Worm (Caenorhabditis elegans) whole organism, L3 larva: Measurements from ENCODE around the gene abcf-3.

Experiments used
- R02D3.7 ChIP-seq: fragments of 150-350 bp; optimal IDR thresholded peaks from 2 replicates; lab custom pipeline; 2014; ENCODE audit warnings: missing biosample characterization, missing genetic modification characterization
- ZK546.5 ChIP-seq: sonication (generic microtip); optimal IDR thresholded peaks from 2 replicates; lab custom pipeline; 2017; ENCODE audit warnings: missing biosample characterization, missing genetic modification characterization
- ama-1 ChIP-seq: fragments of 150-350 bp; optimal IDR thresholded peaks from 2 replicates; lab custom pipeline; 2018
- ceh-82 ChIP-seq: fragments of 150-350 bp; optimal IDR thresholded peaks from 2 replicates; lab custom pipeline; 2014; ENCODE audit warnings: missing biosample characterization, missing genetic modification characterization
- ceh-9 ChIP-seq: sonication (generic microtip); optimal IDR thresholded peaks from 2 replicates; lab custom pipeline; 2018; ENCODE audit warnings: missing biosample characterization, missing genetic modification characterization
- daf-12 ChIP-seq: fragments of 150-350 bp; optimal IDR thresholded peaks from 2 replicates; lab custom pipeline; 2014; ENCODE audit warnings: missing biosample characterization, missing genetic modification reagents, missing genetic modification characterization
- egl-27 ChIP-seq: sonication (generic microtip); optimal IDR thresholded peaks from 4 replicates; lab custom pipeline; 2017; ENCODE audit warnings: missing biosample characterization, missing genetic modification reagents, missing genetic modification characterization
- egl-5 ChIP-seq: fragments of 150-350 bp; optimal IDR thresholded peaks from 2 replicates; lab custom pipeline; 2017; ENCODE audit warnings: missing biosample characterization, missing genetic modification reagents, missing genetic modification characterization, inconsistent platforms
- elt-1 ChIP-seq: fragments of 150-350 bp; optimal IDR thresholded peaks from 2 replicates; lab custom pipeline; 2014; ENCODE audit warnings: missing biosample characterization, missing genetic modification characterization
- elt-2 ChIP-seq: sonication (generic microtip); optimal IDR thresholded peaks from 2 replicates; lab custom pipeline; 2016; ENCODE audit warnings: missing genetic modification reagents, mild to moderate bottlenecking, missing genetic modification characterization, missing compliant biosample characterization
- elt-3 ChIP-seq, 3 experiments: fragments of 150-350 bp in 1 of 3; sonication (generic microtip) in 2 of 3; optimal IDR thresholded peaks; 2 replicates in 2 of 3; 4 replicates in 1 of 3; lab custom pipeline; 2014 to 2017; ENCODE audit warnings: missing biosample characterization in 3 of 3, missing genetic modification characterization in 3 of 3
- eor-1 ChIP-seq, 2 experiments: fragments of 150-350 bp; optimal IDR thresholded peaks; 2 replicates each; lab custom pipeline; 2014 to 2018; ENCODE audit warnings: missing biosample characterization in 2 of 2, missing genetic modification characterization in 2 of 2
- fkh-2 ChIP-seq: fragments of 150-350 bp; optimal IDR thresholded peaks from 2 replicates; lab custom pipeline; 2014; ENCODE audit warnings: missing biosample characterization, missing genetic modification reagents, missing genetic modification characterization
- hmg-11 ChIP-seq: sonication (generic microtip); optimal IDR thresholded peaks from 2 replicates; lab custom pipeline; 2016; ENCODE audit warnings: missing genetic modification characterization, missing compliant biosample characterization
- jun-1 ChIP-seq: fragments of 150-350 bp; optimal IDR thresholded peaks from 2 replicates; lab custom pipeline; 2014; ENCODE audit warnings: missing biosample characterization, missing genetic modification reagents, missing genetic modification characterization
- lin-39 ChIP-seq: fragments of 150-350 bp; optimal IDR thresholded peaks from 2 replicates; lab custom pipeline; 2018; ENCODE audit warnings: missing biosample characterization, missing genetic modification reagents, missing genetic modification characterization
- lsy-12 ChIP-seq: sonication (generic microtip); optimal IDR thresholded peaks from 2 replicates; lab custom pipeline; 2016; ENCODE audit warnings: mild to moderate bottlenecking, missing genetic modification characterization, missing compliant biosample characterization
- mdl-1 ChIP-seq: fragments of 150-350 bp; optimal IDR thresholded peaks from 2 replicates; lab custom pipeline; 2014; ENCODE audit warnings: missing biosample characterization, missing genetic modification characterization
- mml-1 ChIP-seq: fragments of 150-350 bp; sonication (generic microtip); optimal IDR thresholded peaks from 3 replicates; lab custom pipeline; 2014; ENCODE audit warnings: missing biosample characterization, missing genetic modification characterization
- nhr-11 ChIP-seq: fragments of 150-350 bp; optimal IDR thresholded peaks from 2 replicates; lab custom pipeline; 2014; ENCODE audit warnings: missing biosample characterization, missing genetic modification characterization
- nhr-12 ChIP-seq: fragments of 150-350 bp; optimal IDR thresholded peaks from 2 replicates; lab custom pipeline; 2014; ENCODE audit warnings: missing biosample characterization, missing genetic modification characterization
- nhr-237 ChIP-seq: fragments of 150-350 bp; optimal IDR thresholded peaks from 2 replicates; lab custom pipeline; 2014; ENCODE audit warnings: missing biosample characterization, missing genetic modification characterization
- nhr-25 ChIP-seq: sonication (generic microtip); optimal IDR thresholded peaks from 2 replicates; lab custom pipeline; 2017; ENCODE audit warnings: missing biosample characterization, missing genetic modification characterization
- nhr-28 ChIP-seq: fragments of 150-350 bp; optimal IDR thresholded peaks from 2 replicates; lab custom pipeline; 2014; ENCODE audit warnings: missing biosample characterization, missing genetic modification characterization
- nhr-43 ChIP-seq: sonication (generic microtip); optimal IDR thresholded peaks from 2 replicates; lab custom pipeline; 2016; ENCODE audit warnings: mild to moderate bottlenecking, missing genetic modification characterization, missing compliant biosample characterization; ENCODE audit not compliant: poor library complexity, severe bottlenecking
- nhr-67 ChIP-seq: fragments of 150-350 bp; optimal IDR thresholded peaks from 2 replicates; lab custom pipeline; 2014; ENCODE audit warnings: missing biosample characterization, missing genetic modification characterization
- nhr-76 ChIP-seq: fragments of 150-350 bp; sonication (generic microtip); optimal IDR thresholded peaks from 5 replicates; lab custom pipeline; 2014; ENCODE audit warnings: missing biosample characterization, missing genetic modification characterization
- pha-4 ChIP-seq: fragments of 150-350 bp; optimal IDR thresholded peaks from 2 replicates; lab custom pipeline; 2014; ENCODE audit warnings: missing biosample characterization, missing genetic modification reagents, missing genetic modification characterization
- snpc-4 ChIP-seq: fragments of 150-350 bp; optimal IDR thresholded peaks from 2 replicates; lab custom pipeline; 2014; ENCODE audit warnings: missing biosample characterization, missing genetic modification characterization
- tbx-2 ChIP-seq: sonication (generic microtip); optimal IDR thresholded peaks from 2 replicates; lab custom pipeline; 2016; ENCODE audit warnings: mild to moderate bottlenecking, missing genetic modification characterization, missing compliant biosample characterization
- unc-39 ChIP-seq: sonication (generic microtip); optimal IDR thresholded peaks from 4 replicates; lab custom pipeline; 2017; ENCODE audit warnings: missing biosample characterization, missing genetic modification characterization
- unc-62 ChIP-seq: fragments of 150-350 bp; sonication (generic microtip); optimal IDR thresholded peaks from 4 replicates; lab custom pipeline; 2014; ENCODE audit warnings: missing biosample characterization, missing genetic modification reagents, missing genetic modification characterization
- zag-1 ChIP-seq: fragments of 150-350 bp; optimal IDR thresholded peaks from 2 replicates; lab custom pipeline; 2014; ENCODE audit warnings: missing biosample characterization, missing genetic modification characterization
- ztf-11 ChIP-seq: fragments of 150-350 bp; optimal IDR thresholded peaks from 2 replicates; lab custom pipeline; 2014; ENCODE audit warnings: missing biosample characterization, missing genetic modification characterization
- ztf-4 ChIP-seq: fragments of 150-350 bp; optimal IDR thresholded peaks from 2 replicates; lab custom pipeline; 2014; ENCODE audit warnings: missing biosample characterization, missing genetic modification characterization

abcf-3 gene

DNA sequence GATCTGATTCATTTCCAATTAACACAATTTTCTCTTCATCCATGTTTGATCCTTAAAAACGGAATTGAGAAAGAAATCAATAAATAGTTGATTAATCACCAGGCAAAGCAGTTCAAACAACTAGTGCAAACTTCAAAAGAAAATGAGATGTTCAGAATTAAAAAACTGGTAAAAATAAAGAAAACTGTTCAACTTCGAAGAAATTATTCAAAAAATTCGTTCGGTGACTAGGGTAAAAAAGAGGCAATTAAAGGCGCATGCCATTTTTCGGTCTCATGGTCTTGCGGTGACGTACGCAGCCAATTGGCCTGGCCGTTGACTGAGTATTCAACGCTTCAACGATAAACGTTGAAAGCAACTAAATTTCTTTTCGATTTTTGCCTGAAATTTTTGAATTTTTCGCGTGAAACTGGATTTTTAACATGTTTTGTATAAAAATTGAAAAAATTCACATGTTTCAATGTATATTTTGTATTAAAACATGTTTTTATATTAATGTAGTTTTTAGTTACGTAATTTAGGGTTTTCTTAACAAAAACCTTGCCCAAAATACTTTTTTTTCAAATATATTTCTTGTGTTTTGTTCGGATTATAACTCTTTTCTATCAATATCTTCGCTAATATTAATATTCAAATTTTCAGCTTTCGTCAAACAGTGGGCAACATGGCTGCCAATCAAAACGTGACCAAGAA is 33.1 kb downstream of the abcf-3 start, which contains the start of the genes sna-3 and rps-3 (continued):
- TF ChIP-seq elt-2 (tag; lab: Kevin White, UChicago) (peak; percentile 47), mdl-1 (no peak), egl-5 (peak; percentile 34)

DNA sequence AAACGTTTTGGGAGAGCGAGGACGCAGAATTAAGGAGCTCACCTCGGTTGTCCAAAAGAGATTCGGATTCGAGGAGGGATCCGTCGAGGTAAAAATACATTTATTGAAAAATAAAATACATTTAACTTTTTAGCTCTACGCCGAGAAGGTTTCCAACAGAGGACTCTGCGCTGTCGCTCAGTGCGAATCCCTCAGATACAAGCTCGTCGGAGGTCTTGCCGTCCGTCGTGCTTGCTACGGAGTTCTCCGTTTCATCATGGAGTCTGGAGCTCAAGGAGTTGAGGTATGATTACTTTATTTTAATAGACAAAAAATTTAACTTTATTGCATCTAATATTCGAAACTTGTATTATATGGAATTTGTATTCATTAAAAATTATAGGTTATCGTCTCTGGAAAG is 33.8 kb downstream of the abcf-3 start:
- TF ChIP-seq hmg-11 (tag; lab: Kevin White, UChicago) (no peak), R02D3.7 (tag; lab: Kevin White, UChicago) (no peak), fkh-2 (tag; lab: Kevin White, UChicago) (no peak), daf-12 (tag; lab: Kevin White, UChicago) (no peak)

- TF ChIP-seq nhr-25 (tag; lab: Kevin White, UChicago) = peak; percentile 28
- TF ChIP-seq elt-2 (tag; lab: Kevin White, UChicago) = peak; percentile 18
- TF ChIP-seq mml-1 = no peak
Observed at ce11 chrIII:6207881-6208280, 34.7 kb downstream of the abcf-3 start, which contains the start of gene C23G10.2. Gene C23G10.2, plus strand, starts transcription at chrIII:6208064.

ce11 chrIII:6208984-6209383 is 35.8 kb downstream of the abcf-3 start, which contains the start of gene C23G10.1:
Gene C23G10.1, plus strand, starts transcription at chrIII:6209284.
- no peak for TF ChIP-seq lsy-12 (tag; lab: Kevin White, UChicago)

DNA sequence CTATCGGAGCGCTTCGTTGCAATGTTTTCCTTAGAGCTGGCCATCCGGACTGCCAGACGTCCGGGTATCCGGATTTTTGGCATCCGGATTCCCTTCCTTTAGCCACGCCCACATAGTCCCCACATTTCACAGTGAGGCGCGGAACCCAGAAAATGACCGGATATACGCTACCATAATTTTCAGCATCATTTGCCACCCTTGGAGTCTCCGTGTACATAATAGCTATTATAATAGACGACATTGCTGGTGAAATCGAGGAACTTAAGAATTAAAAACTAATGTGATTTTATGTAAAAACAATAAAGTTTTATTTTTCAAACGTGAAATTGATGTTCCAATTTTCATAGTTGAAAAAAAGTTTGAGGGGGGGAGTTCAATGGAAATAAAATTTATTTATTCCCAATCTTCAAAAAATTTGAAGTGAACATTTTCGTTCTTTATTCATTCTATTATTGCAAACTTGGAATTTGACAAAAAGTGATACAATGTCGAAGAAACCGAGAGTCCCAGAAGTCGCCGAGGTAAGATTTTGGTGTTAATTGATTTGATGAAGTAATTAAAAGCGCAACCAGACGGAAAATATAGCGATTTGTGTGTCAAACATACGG is 37.1 kb downstream of the abcf-3 start:
- TF ChIP-seq fkh-2 (tag; lab: Kevin White, UChicago) (no peak), nhr-67 (tag; lab: Kevin White, UChicago) (no peak), ceh-82 (tag; lab: Kevin White, UChicago) (no peak), nhr-237 (tag; lab: Kevin White, UChicago) (no peak), nhr-43 (tag; lab: Kevin White, UChicago) (no peak), elt-3 (tag; optimal IDR thresholded peaks at IDR 0.05; lab: Kevin White, UChicago) (no peak), ceh-9 (tag; lab: Kevin White, UChicago) (no peak), eor-1 (tag; optimal IDR thresholded peaks at IDR 0.05; lab: Kevin White, UChicago) (no peak), daf-12 (tag; lab: Kevin White, UChicago) (no peak), snpc-4 (tag; lab: Kevin White, UChicago) (no peak), lin-39 (tag; lab: Kevin White, UChicago) (no peak), unc-39 (tag; lab: Kevin White, UChicago) (no peak), pha-4 (no peak), ztf-11 (no peak), ztf-4 (tag; lab: Kevin White, UChicago) (no peak), egl-27 (tag; lab: Kevin White, UChicago) (no peak), nhr-28 (tag; lab: Kevin White, UChicago) (no peak), elt-1 (tag; lab: Kevin White, UChicago) (no peak), tbx-2 (tag; lab: Kevin White, UChicago) (no peak), nhr-11 (tag; lab: Kevin White, UChicago) (no peak)

DNA sequence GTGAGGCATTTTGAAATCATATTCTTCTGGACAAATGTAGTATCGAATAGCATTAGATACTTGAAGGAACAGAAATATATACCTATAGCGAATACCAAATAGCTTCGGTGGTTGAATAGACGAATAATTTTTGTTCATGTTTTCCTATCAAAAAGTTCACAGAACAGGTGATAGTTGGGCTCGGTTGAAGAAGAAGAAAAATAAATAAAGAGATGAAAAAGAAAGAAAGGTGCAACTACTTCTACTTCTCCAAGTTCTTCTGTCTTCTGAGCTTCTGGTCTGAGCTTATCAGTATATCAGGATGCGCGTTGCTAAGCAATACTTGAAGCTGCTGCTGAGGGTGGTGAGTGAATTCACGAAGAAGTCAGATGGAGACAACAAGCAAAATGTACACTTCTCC is 40.7 kb downstream of the abcf-3 start, which contains the start of gene C23G10.10:
TSS of gene C23G10.10 (minus strand) at position 101 of the 400 bp plus-strand sequence.
- TF ChIP-seq ztf-11 (no peak), snpc-4 (tag; lab: Kevin White, UChicago) (no peak), elt-1 (tag; lab: Kevin White, UChicago) (no peak), ama-1 (no peak), nhr-25 (tag; lab: Kevin White, UChicago) (no peak), elt-3 (tag; optimal IDR thresholded peaks at IDR 0.05; lab: Kevin White, UChicago) (no peak), elt-2 (tag; lab: Kevin White, UChicago) (no peak), nhr-76 (tag; lab: Kevin White, UChicago) (no peak), nhr-11 (tag; lab: Kevin White, UChicago) (no peak), lin-39 (tag; lab: Kevin White, UChicago) (no peak), egl-27 (tag; lab: Kevin White, UChicago) (no peak), ceh-82 (tag; lab: Kevin White, UChicago) (no peak), hmg-11 (tag; lab: Kevin White, UChicago) (no peak), unc-62 (GFP tag; lab: Kevin White, UChicago) (no peak), zag-1 (no peak), nhr-12 (tag; lab: Kevin White, UChicago) (no peak), fkh-2 (tag; lab: Kevin White, UChicago) (no peak), ZK546.5 (tag; lab: Kevin White, UChicago) (no peak), jun-1 (tag; lab: Kevin White, UChicago) (no peak)
